Worm (Caenorhabditis elegans) whole organism, young adult: Measurements from ENCODE around the gene F57G9.3.
A peak's percentile ranks its signal among the peaks of the same experiment; 100 is the strongest.

Source experiments
- B0019.2 ChIP-seq: fragments of 200-800 bp; sonication (Bioruptor generic); conservative IDR thresholded peaks from 2 replicates; pipeline ENCODE4 v1.3.6; 2022; ENCODE audit warnings: missing genetic modification reagents, missing genetic modification characterization, missing compliant biosample characterization
- B0035.1 ChIP-seq: sonication (generic microtip); optimal IDR thresholded peaks from 2 replicates; lab custom pipeline; 2016; ENCODE audit warnings: missing genetic modification characterization, mild to moderate bottlenecking, missing compliant biosample characterization, missing genotype, missing genetic modification reagents
- B0261.1 ChIP-seq: sonication (generic microtip); optimal IDR thresholded peaks from 2 replicates; lab custom pipeline; 2016; ENCODE audit warnings: mild to moderate bottlenecking, missing genetic modification characterization, moderate library complexity, missing compliant biosample characterization
- C17E4.6 ChIP-seq: fragments of 200-800 bp; sonication (Bioruptor generic); IDR thresholded peaks from 2 replicates; pipeline ENCODE4 v1.3.6; 2022; ENCODE audit warnings: missing genetic modification reagents, missing genetic modification characterization, missing compliant biosample characterization
- D2030.7 ChIP-seq: fragments of 200-800 bp; sonication (Bioruptor generic); IDR thresholded peaks from 2 replicates; pipeline ENCODE4 v1.3.6; 2022; ENCODE audit warnings: missing genetic modification reagents, missing genetic modification characterization, missing compliant biosample characterization
- F22D6.2 ChIP-seq: sonication (generic microtip); optimal IDR thresholded peaks from 2 replicates; lab custom pipeline; 2016; ENCODE audit warnings: mild to moderate bottlenecking, missing genetic modification characterization, missing compliant biosample characterization
- F23B12.7 ChIP-seq: sonication (generic microtip); optimal IDR thresholded peaks from 2 replicates; lab custom pipeline; 2017; ENCODE audit warnings: missing genetic modification characterization, mild to moderate bottlenecking, missing compliant biosample characterization, antibody characterized with exemption, moderate library complexity; ENCODE audit not compliant: insufficient read depth
- F33H1.4 ChIP-seq: fragments of 200-800 bp; sonication (Bioruptor generic); IDR thresholded peaks from 2 replicates; pipeline ENCODE4 v1.3.6; 2022; ENCODE audit warnings: missing genetic modification reagents, missing genetic modification characterization, missing compliant biosample characterization
- F37B4.10 ChIP-seq: fragments of 200-800 bp; sonication (Bioruptor generic); IDR thresholded peaks from 2 replicates; pipeline ENCODE4 v1.3.6; 2022; ENCODE audit warnings: missing genetic modification characterization, missing compliant biosample characterization
- F39B2.1 ChIP-seq: fragments of 200-800 bp; sonication (Bioruptor generic); IDR thresholded peaks from 2 replicates; pipeline ENCODE4 v1.3.6; 2022; ENCODE audit warnings: missing genetic modification reagents, missing genetic modification characterization, missing compliant biosample characterization
- F57A8.1 ChIP-seq: fragments of 200-800 bp; sonication (Bioruptor generic); optimal IDR thresholded peaks from 2 replicates; lab custom pipeline; 2018; ENCODE audit warnings: mild to moderate bottlenecking, missing genetic modification characterization, moderate library complexity, missing compliant biosample characterization
- F57C9.4 ChIP-seq: sonication (generic microtip); optimal IDR thresholded peaks from 2 replicates; lab custom pipeline; 2017; ENCODE audit warnings: mild to moderate bottlenecking, missing genetic modification characterization, missing compliant biosample characterization
- Y53G8AR.9 ChIP-seq: fragments of 200-800 bp; sonication (Bioruptor generic); conservative IDR thresholded peaks from 2 replicates; pipeline ENCODE4 v1.3.6; 2022; ENCODE audit warnings: missing genetic modification reagents, missing genetic modification characterization, missing compliant biosample characterization
- Y67H2A.10 ChIP-seq: fragments of 200-800 bp; sonication (Bioruptor generic); conservative IDR thresholded peaks from 2 replicates; pipeline ENCODE4 v1.3.6; 2022; ENCODE audit warnings: missing genetic modification reagents, missing genetic modification characterization, missing compliant biosample characterization
- Y79H2A.3 ChIP-seq: fragments of 200-800 bp; sonication (Bioruptor generic); conservative IDR thresholded peaks from 2 replicates; pipeline ENCODE4 v1.3.6; 2022; ENCODE audit warnings: missing genetic modification reagents, missing genetic modification characterization, missing compliant biosample characterization
- Y95B8A.8 ChIP-seq: fragments of 200-800 bp; sonication (Bioruptor generic); IDR thresholded peaks from 2 replicates; pipeline ENCODE4 v1.3.6; 2022; ENCODE audit warnings: missing genetic modification reagents, missing genetic modification characterization, missing compliant biosample characterization
- akir-1 ChIP-seq: fragments of 200-800 bp; sonication (Bioruptor generic); optimal IDR thresholded peaks from 2 replicates; lab custom pipeline; 2018; ENCODE audit warnings: mild to moderate bottlenecking, missing genetic modification characterization, moderate library complexity, missing compliant biosample characterization
- attf-5 ChIP-seq: fragments of 200-800 bp; sonication (Bioruptor generic); optimal IDR thresholded peaks from 2 replicates; lab custom pipeline; 2018; ENCODE audit warnings: mild to moderate bottlenecking, missing genetic modification characterization, missing compliant biosample characterization
- cebp-1 ChIP-seq, 2 experiments: fragments of 200-800 bp in 1 of 2; sonication (Bioruptor generic) in 1 of 2; sonication (generic microtip) in 1 of 2; IDR thresholded peaks in 1 of 2; optimal IDR thresholded peaks in 1 of 2; 2 replicates each; pipeline versions ENCODE4 v1.3.6 to Lab custom; 2017 to 2022; ENCODE audit warnings: missing compliant biosample characterization in 2 of 2, missing genetic modification characterization in 2 of 2, mild to moderate bottlenecking in 1 of 2, missing genetic modification reagents in 1 of 2, moderate library complexity in 1 of 2
- ceh-58 ChIP-seq: fragments of 200-800 bp; sonication (Bioruptor generic); IDR thresholded peaks from 2 replicates; pipeline ENCODE4 v1.3.6; 2022; ENCODE audit warnings: missing genetic modification characterization, missing compliant biosample characterization
- ceh-79 ChIP-seq: sonication (generic microtip); optimal IDR thresholded peaks from 2 replicates; lab custom pipeline; 2017; ENCODE audit warnings: mild to moderate bottlenecking, missing genetic modification characterization, missing compliant biosample characterization
- die-1 ChIP-seq: sonication (generic microtip); optimal IDR thresholded peaks from 2 replicates; lab custom pipeline; 2016; ENCODE audit warnings: missing genotype, mild to moderate bottlenecking, missing genetic modification characterization, missing compliant biosample characterization
- egrh-3 ChIP-seq: fragments of 200-800 bp; sonication (Bioruptor generic); IDR thresholded peaks from 2 replicates; pipeline ENCODE4 v1.3.6; 2022; ENCODE audit warnings: missing genetic modification reagents, missing genetic modification characterization, missing compliant biosample characterization
- ets-4 ChIP-seq: fragments of 200-800 bp; sonication (Bioruptor generic); optimal IDR thresholded peaks from 2 replicates; lab custom pipeline; 2018; ENCODE audit warnings: mild to moderate bottlenecking, missing genetic modification characterization, missing compliant biosample characterization
- fkh-3 ChIP-seq: sonication (generic microtip); optimal IDR thresholded peaks from 2 replicates; lab custom pipeline; 2016; ENCODE audit warnings: mild to moderate bottlenecking, missing genetic modification characterization, missing compliant biosample characterization
- gei-17 ChIP-seq: fragments of 200-800 bp; sonication (Bioruptor generic); optimal IDR thresholded peaks from 2 replicates; lab custom pipeline; 2018; ENCODE audit warnings: mild to moderate bottlenecking, missing genetic modification characterization, missing compliant biosample characterization
- hlh-12 ChIP-seq: sonication (generic microtip); optimal IDR thresholded peaks from 2 replicates; lab custom pipeline; 2016; ENCODE audit warnings: missing genetic modification characterization, missing compliant biosample characterization
- hmg-1.2 ChIP-seq: fragments of 200-800 bp; sonication (Bioruptor generic); IDR thresholded peaks from 2 replicates; pipeline ENCODE4 v1.3.6; 2022; ENCODE audit warnings: missing genetic modification reagents, missing genetic modification characterization, missing compliant biosample characterization
- lin-54 ChIP-seq: fragments of 200-800 bp; sonication (Bioruptor generic); optimal IDR thresholded peaks from 2 replicates; lab custom pipeline; 2018; ENCODE audit warnings: mild to moderate bottlenecking, missing genetic modification characterization, missing compliant biosample characterization
- mcd-1 ChIP-seq: fragments of 200-800 bp; sonication (Bioruptor generic); IDR thresholded peaks from 2 replicates; pipeline ENCODE4 v1.3.6; 2022; ENCODE audit warnings: missing genetic modification reagents, missing genetic modification characterization, missing compliant biosample characterization
- mel-28 ChIP-seq: sonication (generic microtip); optimal IDR thresholded peaks from 2 replicates; lab custom pipeline; 2016; ENCODE audit warnings: borderline replicate concordance, mild to moderate bottlenecking, missing genetic modification characterization, missing compliant biosample characterization
- nfyb-1 ChIP-seq: fragments of 200-800 bp; sonication (Bioruptor generic); IDR thresholded peaks from 2 replicates; pipeline ENCODE4 v1.3.6; 2022; ENCODE audit warnings: missing genetic modification reagents, missing genetic modification characterization, missing compliant biosample characterization
- nhr-179 ChIP-seq: sonication (generic microtip); optimal IDR thresholded peaks from 2 replicates; lab custom pipeline; 2016; ENCODE audit warnings: mild to moderate bottlenecking, missing genetic modification characterization, missing compliant biosample characterization
- rcor-1 ChIP-seq: fragments of 200-800 bp; sonication (Bioruptor generic); IDR thresholded peaks from 2 replicates; pipeline ENCODE4 v1.3.6; 2022; ENCODE audit warnings: missing genetic modification reagents, missing genetic modification characterization, missing compliant biosample characterization
- sea-2 ChIP-seq: fragments of 200-800 bp; sonication (Bioruptor generic); IDR thresholded peaks from 2 replicates; pipeline ENCODE4 v1.3.6; 2022; ENCODE audit warnings: missing genetic modification characterization, missing compliant biosample characterization
- snpc-1.3 ChIP-seq: sonication (generic microtip); optimal IDR thresholded peaks from 2 replicates; lab custom pipeline; 2017; ENCODE audit warnings: missing genetic modification characterization, mild to moderate bottlenecking, missing compliant biosample characterization, antibody characterized with exemption, moderate library complexity, missing genotype, missing genetic modification reagents; ENCODE audit not compliant: insufficient read depth
- snpc-3.4 ChIP-seq: sonication (generic microtip); optimal IDR thresholded peaks from 2 replicates; lab custom pipeline; 2017; ENCODE audit warnings: missing genetic modification characterization, mild to moderate bottlenecking, missing compliant biosample characterization, antibody characterized with exemption, moderate library complexity, missing genotype, missing genetic modification reagents
- somi-1 ChIP-seq: fragments of 200-800 bp; sonication (Bioruptor generic); optimal IDR thresholded peaks from 2 replicates; lab custom pipeline; 2018; ENCODE audit warnings: mild to moderate bottlenecking, missing genetic modification characterization, missing compliant biosample characterization
- tbp1 ChIP-seq: fragments of 200-800 bp; sonication (Bioruptor generic); optimal IDR thresholded peaks from 2 replicates; lab custom pipeline; 2018; ENCODE audit warnings: mild to moderate bottlenecking, missing genetic modification characterization, missing compliant biosample characterization
- unc-130 ChIP-seq: sonication (generic microtip); optimal IDR thresholded peaks from 2 replicates; lab custom pipeline; 2016; ENCODE audit warnings: missing genetic modification reagents, missing genetic modification characterization, missing compliant biosample characterization
- xnd-1 ChIP-seq: sonication (generic microtip); optimal IDR thresholded peaks from 2 replicates; lab custom pipeline; 2016; ENCODE audit warnings: missing genotype, missing genetic modification reagents, missing genetic modification characterization, missing compliant biosample characterization
- zfh-2 ChIP-seq: fragments of 200-800 bp; sonication (Bioruptor generic); conservative IDR thresholded peaks from 2 replicates; pipeline ENCODE4 v1.3.6; 2022; ENCODE audit warnings: missing genetic modification reagents, missing genetic modification characterization, missing compliant biosample characterization
- zim-3 ChIP-seq: sonication (generic microtip); optimal IDR thresholded peaks from 2 replicates; lab custom pipeline; 2017; ENCODE audit warnings: mild to moderate bottlenecking, missing genetic modification characterization, moderate library complexity, missing compliant biosample characterization
- ztf-25 ChIP-seq: fragments of 200-800 bp; sonication (Bioruptor generic); IDR thresholded peaks from 2 replicates; pipeline ENCODE4 v1.3.6; 2022; ENCODE audit warnings: missing genetic modification reagents, missing genetic modification characterization, missing compliant biosample characterization
- ztf-28 ChIP-seq: fragments of 200-800 bp; sonication (Bioruptor generic); IDR thresholded peaks from 2 replicates; pipeline ENCODE4 v1.3.6; 2022; ENCODE audit warnings: missing genetic modification reagents, missing genetic modification characterization, missing compliant biosample characterization
- ztf-6 ChIP-seq: fragments of 200-800 bp; sonication (Bioruptor generic); IDR thresholded peaks from 2 replicates; pipeline ENCODE4 v1.3.6; 2022; ENCODE audit warnings: missing genetic modification reagents, missing genetic modification characterization, missing compliant biosample characterization

Gene F57G9.3

ce11 chrII:12369202-12369601 is 40.8 kb downstream of the F57G9.3 start:
- TF ChIP-seq snpc-3.4 (tag; lab: Kevin White, UChicago): no peak
- TF ChIP-seq ceh-79: no peak
- TF ChIP-seq zfh-2 (GFP tag; lab: Robert Waterston, UW): peak; percentile 94
- no peak for TF ChIP-seq fkh-3 (tag; lab: Kevin White, UChicago)
- TF ChIP-seq B0261.1 (tag; lab: Kevin White, UChicago): no peak
- TF ChIP-seq egrh-3: peak; percentile 55; the same call in 1 of the 2 replicates
- no peak for TF ChIP-seq lin-54
- no peak for TF ChIP-seq cebp-1 (GFP tag; IDR thresholded peaks at IDR 0.05; lab: Robert Waterston, UW)
- TF ChIP-seq cebp-1 (tag; optimal IDR thresholded peaks at IDR 0.05; lab: Kevin White, UChicago): peak; percentile 9
- no peak for TF ChIP-seq nfyb-1 (GFP tag; lab: Robert Waterston, UW)
- TF ChIP-seq nhr-179 (tag; lab: Kevin White, UChicago): no peak
- no peak for TF ChIP-seq hlh-12 (tag; lab: Kevin White, UChicago)
- TF ChIP-seq rcor-1: no peak
- TF ChIP-seq, all 124 proteins: peak for 3

- TF ChIP-seq akir-1 (no peak), unc-130 (no peak), die-1 (tag; lab: Kevin White, UChicago) (peak; percentile 71), C17E4.6 (no peak), xnd-1 (no peak), fkh-3 (tag; lab: Kevin White, UChicago) (no peak), ztf-25 (GFP tag; lab: Robert Waterston, UW) (peak; percentile 14; the same call in 1 of the 2 replicates), F33H1.4 (GFP tag; lab: Robert Waterston, UW) (0 out of 2 replicates have a peak, but pooled peaks have one; percentile 33), gei-17 (GFP tag; lab: Kevin White, UChicago) (no peak), F57C9.4 (tag; lab: Kevin White, UChicago) (no peak), B0019.2 (GFP tag; lab: Robert Waterston, UW) (no peak), F57A8.1 (GFP tag; lab: Kevin White, UChicago) (no peak), Y79H2A.3 (no peak), zim-3 (tag; lab: Kevin White, UChicago) (no peak), hmg-1.2 (GFP tag; lab: Robert Waterston, UW) (peak; percentile 42; the same call in 1 of the 2 replicates), zfh-2 (GFP tag; lab: Robert Waterston, UW) (no peak), B0035.1 (no peak), Y67H2A.10 (GFP tag; lab: Robert Waterston, UW) (no peak), tbp1 (GFP tag; lab: Kevin White, UChicago) (peak; percentile 89), attf-5 (GFP tag; lab: Kevin White, UChicago) (no peak), Y53G8AR.9 (GFP tag; lab: Robert Waterston, UW) (no peak), ztf-6 (GFP tag; lab: Robert Waterston, UW) (no peak), somi-1 (GFP tag; lab: Kevin White, UChicago) (no peak), sea-2 (no peak), D2030.7 (GFP tag; lab: Robert Waterston, UW) (peak; percentile 67), mcd-1 (GFP tag; lab: Robert Waterston, UW) (no peak), F23B12.7 (tag; lab: Kevin White, UChicago) (peak; percentile 56), F37B4.10 (GFP tag; lab: Robert Waterston, UW) (no peak), ceh-58 (GFP tag; lab: Robert Waterston, UW) (no peak), mel-28 (tag; lab: Kevin White, UChicago) (no peak), nfyb-1 (GFP tag; lab: Robert Waterston, UW) (peak; percentile 72; the same call in 1 of the 2 replicates), Y95B8A.8 (GFP tag; lab: Robert Waterston, UW) (0 out of 2 replicates have a peak, but pooled peaks have one; percentile 17), ztf-28 (GFP tag; lab: Robert Waterston, UW) (no peak), snpc-1.3 (no peak), F22D6.2 (tag; lab: Kevin White, UChicago) (no peak), B0261.1 (tag; lab: Kevin White, UChicago) (peak; percentile 70), F39B2.1 (no peak), ets-4 (no peak)
These were observed 47.7 kb downstream of the F57G9.3 start for ce11 chrII:12362262-12362661.
